Worm (Caenorhabditis elegans) whole organism, mixed stage, embryonic: ENCODE measurements around the gene F08C6.5.
A peak's percentile ranks its signal among the peaks of the same experiment; 100 is the strongest.

Source experiments
- M03D4.4 ChIP-seq: sonication (generic microtip); optimal IDR thresholded peaks from 2 replicates; lab custom pipeline; 2017; ENCODE audit warnings: mild to moderate bottlenecking, missing genetic modification characterization, missing compliant biosample characterization
- bed-3 ChIP-seq: fragments of 200-800 bp; sonication (Bioruptor generic); optimal IDR thresholded peaks from 3 replicates; lab custom pipeline; 2018; ENCODE audit warnings: mild to moderate bottlenecking, missing genetic modification characterization, moderate library complexity, missing compliant biosample characterization
- blmp-1 ChIP-seq: fragments of 150-350 bp; optimal IDR thresholded peaks from 2 replicates; lab custom pipeline; 2014; ENCODE audit warnings: missing biosample characterization, missing genetic modification characterization
- ceh-39 ChIP-seq: fragments of 150-350 bp; optimal IDR thresholded peaks from 2 replicates; lab custom pipeline; 2014; ENCODE audit warnings: missing biosample characterization, missing genetic modification characterization
- ceh-83 ChIP-seq: fragments of 200-800 bp; sonication (Bioruptor generic); optimal IDR thresholded peaks from 2 replicates; lab custom pipeline; 2018; ENCODE audit warnings: mild to moderate bottlenecking, missing genetic modification characterization, missing compliant biosample characterization
- ces-1 ChIP-seq: fragments of 150-350 bp; optimal IDR thresholded peaks from 2 replicates; lab custom pipeline; 2014; ENCODE audit warnings: missing biosample characterization, missing genetic modification reagents, missing genetic modification characterization
- cnd-1 ChIP-seq: fragments of 200-800 bp; sonication (Bioruptor generic); optimal IDR thresholded peaks from 2 replicates; lab custom pipeline; 2018; ENCODE audit warnings: mild to moderate bottlenecking, missing genetic modification characterization, missing compliant biosample characterization
- drap-1 ChIP-seq: fragments of 200-800 bp; sonication (Bioruptor generic); optimal IDR thresholded peaks from 3 replicates; lab custom pipeline; 2018; ENCODE audit warnings: mild to moderate bottlenecking, missing genetic modification characterization, missing compliant biosample characterization
- elt-1 ChIP-seq: sonication (generic microtip); optimal IDR thresholded peaks from 2 replicates; lab custom pipeline; 2017; ENCODE audit warnings: missing genetic modification characterization, mild to moderate bottlenecking, missing compliant biosample characterization, antibody characterized with exemption, moderate library complexity, borderline replicate concordance; ENCODE audit not compliant: insufficient read depth
- elt-3 ChIP-seq: fragments of 150-350 bp; optimal IDR thresholded peaks from 2 replicates; lab custom pipeline; 2014; ENCODE audit warnings: missing biosample characterization, missing genetic modification characterization
- flh-1 ChIP-seq: fragments of 200-800 bp; sonication (Bioruptor generic); optimal IDR thresholded peaks from 2 replicates; lab custom pipeline; 2018; ENCODE audit warnings: mild to moderate bottlenecking, missing genetic modification characterization, moderate library complexity, missing compliant biosample characterization
- ham-2 ChIP-seq: fragments of 200-800 bp; sonication (Bioruptor generic); optimal IDR thresholded peaks from 2 replicates; lab custom pipeline; 2018; ENCODE audit warnings: mild to moderate bottlenecking, missing genetic modification characterization, missing compliant biosample characterization
- hlh-1 ChIP-seq: fragments of 150-350 bp; optimal IDR thresholded peaks from 2 replicates; lab custom pipeline; 2014; ENCODE audit warnings: missing biosample characterization, missing genetic modification reagents, missing genetic modification characterization
- lin-32 ChIP-seq: fragments of 200-800 bp; sonication (Bioruptor generic); optimal IDR thresholded peaks from 2 replicates; lab custom pipeline; 2018; ENCODE audit warnings: mild to moderate bottlenecking, missing genetic modification characterization, missing compliant biosample characterization
- lsy-2 ChIP-seq: fragments of 150-350 bp; optimal IDR thresholded peaks from 2 replicates; lab custom pipeline; 2014; ENCODE audit warnings: missing biosample characterization, missing genetic modification characterization
- mab-5 ChIP-seq: fragments of 150-350 bp; optimal IDR thresholded peaks from 2 replicates; lab custom pipeline; 2014; ENCODE audit warnings: missing biosample characterization, missing genetic modification characterization
- mls-2 ChIP-seq: sonication (generic microtip); optimal IDR thresholded peaks from 2 replicates; lab custom pipeline; 2016; ENCODE audit warnings: mild to moderate bottlenecking, missing genetic modification characterization, moderate library complexity, missing compliant biosample characterization
- nhr-12 ChIP-seq: fragments of 150-350 bp; optimal IDR thresholded peaks from 2 replicates; lab custom pipeline; 2014; ENCODE audit warnings: missing biosample characterization, missing genetic modification characterization
- nhr-237 ChIP-seq: fragments of 150-350 bp; optimal IDR thresholded peaks from 2 replicates; lab custom pipeline; 2014; ENCODE audit warnings: missing biosample characterization, missing genetic modification characterization
- nhr-28 ChIP-seq: fragments of 150-350 bp; optimal IDR thresholded peaks from 2 replicates; lab custom pipeline; 2014; ENCODE audit warnings: missing biosample characterization, missing genetic modification characterization
- nhr-76 ChIP-seq: sonication (generic microtip); optimal IDR thresholded peaks from 2 replicates; lab custom pipeline; 2017; ENCODE audit warnings: missing biosample characterization, missing genetic modification characterization
- pha-4 ChIP-seq: fragments of 150-350 bp; optimal IDR thresholded peaks from 2 replicates; lab custom pipeline; 2018; ENCODE audit warnings: missing biosample characterization, missing genetic modification reagents, missing genetic modification characterization
- sem-2 ChIP-seq: fragments of 200-800 bp; sonication (Bioruptor generic); optimal IDR thresholded peaks from 2 replicates; lab custom pipeline; 2018; ENCODE audit warnings: mild to moderate bottlenecking, missing genetic modification characterization, missing compliant biosample characterization
- snpc-4 ChIP-seq: fragments of 150-350 bp; optimal IDR thresholded peaks from 2 replicates; lab custom pipeline; 2014; ENCODE audit warnings: missing biosample characterization, missing genetic modification characterization
- sptf-1 ChIP-seq: sonication (generic microtip); optimal IDR thresholded peaks from 2 replicates; lab custom pipeline; 2017; ENCODE audit warnings: mild to moderate bottlenecking, missing genetic modification characterization, moderate library complexity, missing compliant biosample characterization
- tbx-8 ChIP-seq: fragments of 200-800 bp; sonication (Bioruptor generic); optimal IDR thresholded peaks from 2 replicates; lab custom pipeline; 2018; ENCODE audit warnings: mild to moderate bottlenecking, missing genetic modification characterization, moderate library complexity, missing compliant biosample characterization
- unc-120 ChIP-seq: sonication (generic microtip); optimal IDR thresholded peaks from 2 replicates; lab custom pipeline; 2017; ENCODE audit warnings: missing genetic modification characterization, missing compliant biosample characterization; ENCODE audit not compliant: poor library complexity, severe bottlenecking
- unc-39 ChIP-seq: fragments of 150-350 bp; optimal IDR thresholded peaks from 2 replicates; lab custom pipeline; 2014; ENCODE audit warnings: missing biosample characterization, missing genetic modification characterization
- unc-62 ChIP-seq: fragments of 150-350 bp; optimal IDR thresholded peaks from 2 replicates; lab custom pipeline; 2014; ENCODE audit warnings: missing biosample characterization, missing genetic modification reagents, missing genetic modification characterization
- ztf-11 ChIP-seq: fragments of 150-350 bp; optimal IDR thresholded peaks from 2 replicates; lab custom pipeline; 2014; ENCODE audit warnings: missing biosample characterization, missing genetic modification characterization

F08C6.5 gene

DNA sequence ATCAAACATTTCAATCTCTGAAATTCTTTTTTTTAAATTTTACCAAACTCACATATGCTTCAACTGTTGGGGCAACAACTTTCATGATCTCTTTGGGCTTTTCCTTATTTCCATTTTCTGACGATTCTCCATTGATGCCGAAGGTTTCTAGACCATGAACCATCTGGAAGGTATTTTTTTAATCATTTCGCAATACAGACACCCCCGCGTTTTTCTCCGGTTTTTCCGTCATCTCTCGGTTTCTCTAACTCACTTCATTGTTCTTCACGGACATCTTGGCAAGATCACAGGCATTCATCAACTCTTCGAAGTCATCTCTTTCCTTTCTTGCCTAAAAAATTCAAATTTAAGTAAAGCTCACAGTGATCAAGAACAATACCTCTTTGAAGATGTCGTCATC lies 14.0 kb downstream of the F08C6.5 start:
- TF ChIP-seq lin-32 (GFP tag; lab: Kevin White, UChicago) (no peak), ces-1 (GFP tag; lab: Kevin White, UChicago) (no peak), nhr-76 (tag; lab: Kevin White, UChicago) (no peak), elt-1 (tag; lab: Kevin White, UChicago) (no peak), lsy-2 (tag; lab: Kevin White, UChicago) (no peak), unc-39 (tag; lab: Kevin White, UChicago) (no peak), mab-5 (tag; lab: Kevin White, UChicago) (no peak), bed-3 (GFP tag; lab: Kevin White, UChicago) (no peak), sem-2 (no peak)
- TF ChIP-seq, all 35 proteins: peak for 0

DNA sequence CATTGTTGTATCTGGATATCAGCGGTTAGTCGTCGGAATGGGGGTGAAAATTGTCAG lies 14.2 kb downstream of the F08C6.5 start, which contains the start of the genes unc-98 and F08C6.18:
unc-98 (minus strand) TSS at position 48 of the 57 bp plus-strand sequence.
F08C6.18 (minus strand) TSS at position 57 of the 57 bp plus-strand sequence.
- TF ChIP-seq hlh-1 (no peak), drap-1 (no peak), sem-2 (no peak), nhr-237 (no peak), ceh-39 (tag; lab: Kevin White, UChicago) (no peak), tbx-8 (no peak), lin-32 (GFP tag; lab: Kevin White, UChicago) (no peak), nhr-28 (tag; lab: Kevin White, UChicago) (no peak), flh-1 (GFP tag; lab: Kevin White, UChicago) (no peak), mls-2 (tag; lab: Kevin White, UChicago) (no peak), ztf-11 (tag; lab: Kevin White, UChicago) (no peak), ceh-83 (GFP tag; lab: Kevin White, UChicago) (no peak)
- TF ChIP-seq, all 35 proteins: peak for 0

DNA sequence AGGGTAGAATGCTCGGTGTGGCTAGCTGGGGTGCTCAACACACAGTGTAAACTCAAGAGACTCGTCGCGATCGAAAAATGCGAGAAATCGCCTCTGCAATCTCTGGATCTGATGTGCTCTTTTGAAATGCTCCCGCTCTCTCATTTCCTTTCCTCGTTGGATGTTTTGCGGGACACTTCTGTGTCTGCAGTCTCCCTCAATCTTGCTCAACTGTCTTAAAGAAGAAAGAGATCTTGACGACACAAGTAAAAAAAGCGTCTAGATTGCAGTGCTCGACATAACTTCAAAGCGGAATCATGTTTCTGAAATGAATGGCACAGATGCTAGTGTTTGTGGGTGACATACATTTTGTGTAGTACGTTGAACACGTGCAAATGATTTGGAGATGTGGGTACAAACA lies 14.4 kb downstream of the F08C6.5 start:
- TF ChIP-seq ham-2 (GFP tag; lab: Kevin White, UChicago) (no peak), unc-120 (tag; lab: Kevin White, UChicago) (peak; percentile 77), unc-39 (tag; lab: Kevin White, UChicago) (no peak), nhr-12 (no peak), snpc-4 (tag; lab: Kevin White, UChicago) (no peak), drap-1 (no peak), unc-62 (GFP tag; lab: Kevin White, UChicago) (peak; percentile 5), ces-1 (GFP tag; lab: Kevin White, UChicago) (no peak), pha-4 (tag; lab: Kevin White, UChicago) (no peak), hlh-1 (peak; percentile 75), ceh-83 (GFP tag; lab: Kevin White, UChicago) (no peak), nhr-28 (tag; lab: Kevin White, UChicago) (no peak), blmp-1 (no peak)

DNA sequence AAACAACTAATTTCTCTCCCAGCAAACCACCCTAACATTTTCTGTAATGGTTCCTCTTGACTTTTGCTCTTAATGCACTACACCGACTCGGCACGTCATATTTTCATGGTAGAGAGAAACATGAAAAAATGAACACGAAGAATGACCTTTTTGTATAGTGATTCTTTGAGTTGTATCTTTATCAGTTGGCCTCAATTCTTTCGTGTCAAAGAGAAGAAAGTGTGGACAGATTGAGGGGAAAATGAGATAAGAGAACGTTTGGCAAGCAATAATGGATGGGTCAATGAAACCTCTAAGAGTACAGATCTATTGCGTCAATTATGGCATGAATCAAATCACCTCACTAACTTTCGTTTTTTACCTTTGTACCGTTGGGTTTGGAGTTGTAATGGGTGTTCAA lies 16.7 kb downstream of the F08C6.5 start:
- TF ChIP-seq sem-2 (no peak), cnd-1 (tag; lab: Kevin White, UChicago) (no peak), snpc-4 (tag; lab: Kevin White, UChicago) (no peak), lsy-2 (tag; lab: Kevin White, UChicago) (no peak), unc-39 (tag; lab: Kevin White, UChicago) (no peak), nhr-12 (no peak), nhr-237 (no peak), M03D4.4 (tag; lab: Kevin White, UChicago) (no peak), drap-1 (no peak), ceh-83 (GFP tag; lab: Kevin White, UChicago) (no peak), mls-2 (tag; lab: Kevin White, UChicago) (no peak)

DNA sequence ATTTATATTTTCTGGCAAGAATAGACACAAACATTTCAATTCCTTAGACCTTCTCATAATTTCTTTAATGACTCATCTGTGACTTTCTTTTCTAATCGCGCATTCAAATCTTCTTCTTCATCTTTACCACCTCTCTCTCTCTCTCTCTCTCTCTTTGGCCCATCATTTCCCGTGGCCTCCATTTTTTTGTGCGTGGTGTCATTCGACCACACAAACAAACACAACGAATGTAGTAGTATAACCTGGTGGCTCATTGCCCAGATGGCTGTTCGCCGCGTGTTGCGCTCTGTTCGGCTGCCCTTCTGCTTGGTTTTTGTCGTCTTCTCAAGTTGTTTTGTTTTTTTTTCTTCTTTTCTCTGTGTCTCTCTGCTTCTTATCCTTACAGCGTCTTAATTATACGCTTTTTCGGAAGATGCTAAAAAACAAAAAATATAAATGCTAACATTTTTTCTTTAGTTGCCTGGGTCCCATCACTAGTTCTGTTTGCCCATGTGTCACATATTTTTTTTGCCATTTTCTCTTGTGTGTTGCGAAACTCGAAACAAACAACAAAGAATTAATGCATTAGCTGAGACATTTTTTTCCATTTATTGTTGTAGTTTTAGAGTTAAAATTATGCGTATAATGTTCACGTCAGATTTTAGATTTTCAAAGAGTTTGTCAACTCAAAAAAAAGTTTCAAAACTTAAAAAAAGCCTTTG lies 18.4 kb downstream of the F08C6.5 start:
- peak; percentile 49 for TF ChIP-seq elt-1 (tag; lab: Kevin White, UChicago)
- TF ChIP-seq sptf-1 (tag; lab: Kevin White, UChicago): peak; percentile 15
- TF ChIP-seq cnd-1 (tag; lab: Kevin White, UChicago): peak; percentile 34
- peak; percentile 23 for TF ChIP-seq mls-2 (tag; lab: Kevin White, UChicago)
- TF ChIP-seq ham-2 (GFP tag; lab: Kevin White, UChicago): peak; percentile 19
- TF ChIP-seq elt-3 (tag; lab: Kevin White, UChicago): no peak
- no peak for TF ChIP-seq flh-1 (GFP tag; lab: Kevin White, UChicago)
- no peak for TF ChIP-seq ceh-39 (tag; lab: Kevin White, UChicago)
- TF ChIP-seq M03D4.4 (tag; lab: Kevin White, UChicago): peak; percentile 17
- no peak for TF ChIP-seq lin-32 (GFP tag; lab: Kevin White, UChicago)
- no peak for TF ChIP-seq lsy-2 (tag; lab: Kevin White, UChicago)
- TF ChIP-seq, all 35 proteins: peak for 6
